Fruit fly (Drosophila melanogaster) whole organism, pupa: ENCODE data around the gene Lcch3.

Experiments used
- CG10348 ChIP-seq: fragments of 200-800 bp; sonication (Bioruptor generic); IDR thresholded peaks from 2 replicates; pipeline ENCODE4 v1.3.6; 2022; ENCODE audit warnings: missing biosample characterization, missing genetic modification characterization
- CG12605 ChIP-seq: fragments of 200-800 bp; sonication (Bioruptor generic); IDR thresholded peaks from 2 replicates; pipeline ENCODE4 v1.3.6; 2022; ENCODE audit warnings: missing biosample characterization, missing genetic modification characterization
- CG15710 ChIP-seq: fragments of 200-800 bp; sonication (Bioruptor generic); optimal IDR thresholded peaks from 2 replicates; lab custom pipeline; 2018; ENCODE audit warnings: missing biosample characterization, mild to moderate bottlenecking, missing genetic modification characterization, moderate library complexity
- Pif1B ChIP-seq: fragments of 200-800 bp; sonication (Bioruptor generic); optimal IDR thresholded peaks from 3 replicates; lab custom pipeline; 2016; ENCODE audit warnings: missing biosample characterization, missing genetic modification characterization
- rn ChIP-seq: fragments of 200-800 bp; sonication (Bioruptor generic); IDR thresholded peaks from 2 replicates; pipeline ENCODE4 v1.3.6; 2022; ENCODE audit warnings: missing biosample characterization, missing genetic modification characterization

DNA sequence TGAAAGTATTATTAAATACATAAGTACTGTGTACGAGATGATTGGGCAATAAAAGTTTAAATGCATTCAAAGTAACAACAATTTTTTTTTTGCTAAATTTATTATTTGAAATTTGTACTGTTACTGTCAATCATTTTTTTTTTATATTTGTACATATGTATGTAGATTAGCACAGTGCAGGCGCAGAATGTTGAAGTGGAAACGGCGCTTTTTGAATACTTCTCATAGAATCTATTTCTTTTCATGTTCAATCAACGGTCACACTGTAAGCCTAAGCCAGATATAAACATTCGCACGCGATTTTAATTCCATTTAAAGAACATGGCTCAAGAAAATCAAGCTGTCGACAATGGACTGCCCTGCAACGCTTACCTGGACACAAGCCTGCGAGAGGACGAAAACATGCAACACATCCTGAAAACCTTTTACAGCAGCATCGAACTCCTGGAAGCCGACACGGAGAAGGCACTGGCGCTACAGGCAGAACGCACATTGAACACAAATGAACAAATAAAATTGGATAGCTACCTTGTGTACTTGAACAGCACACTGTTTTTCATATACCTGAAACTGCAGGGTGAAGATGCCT, 19.9 kb downstream of the Lcch3 start, which contains the start of gene Rrp47:
- TF ChIP-seq CG12605 (GFP tag; lab: Robert Waterston, UW) (no peak), rn (no peak), CG10348 (no peak), CG15710 (tag; lab: Kevin White, UChicago) (no peak), Pif1B (GFP tag; lab: Kevin White, UChicago) (no peak)
